5 fruit fly cellular contexts compared by ENCODE assay signal in genomic region chr3R:20546662-20547620, dm6.
A peak's percentile ranks its signal among the peaks of the same experiment; 100 is the strongest.
TF ChIP-seq lines count a peak whose summit lies in the region.

No protein-coding gene starts in this region.

- no peak for TF ChIP-seq CTCF in whole organism, embryonic (GFP tag; optimal IDR thresholded peaks at IDR 0.05; lab: Kevin White, UChicago)

TF ChIP-seq in whole organism, adult, 20 proteins besides CTCF, POLR2A, EP300 and RAD21:
- TF ChIP-seq Clk (GFP tag; optimal IDR thresholded peaks at IDR 0.05; lab: Kevin White, UChicago): no peak
- TF ChIP-seq CG12768 (GFP tag; optimal IDR thresholded peaks at IDR 0.05; lab: Kevin White, UChicago): peak; percentile 71
- peak; percentile 95 for TF ChIP-seq tj (GFP tag; optimal IDR thresholded peaks at IDR 0.05; lab: Kevin White, UChicago)
- TF ChIP-seq Mnt (GFP tag; optimal IDR thresholded peaks at IDR 0.05; lab: Kevin White, UChicago): peak; percentile 55
- peak; percentile 91 for TF ChIP-seq cic (GFP tag; optimal IDR thresholded peaks at IDR 0.05; lab: Kevin White, UChicago)
- peak; percentile 18 for TF ChIP-seq CG7101 (tag; optimal IDR thresholded peaks at IDR 0.05; lab: Kevin White, UChicago)
- TF ChIP-seq toe (GFP tag; optimal IDR thresholded peaks at IDR 0.05; lab: Kevin White, UChicago): peak; percentile 6
- TF ChIP-seq Hr96 (GFP tag; optimal IDR thresholded peaks at IDR 0.05; lab: Kevin White, UChicago): no peak
- TF ChIP-seq CG7045 (GFP tag; optimal IDR thresholded peaks at IDR 0.05; lab: Kevin White, UChicago): no peak
- TF ChIP-seq CG14711 (tag; optimal IDR thresholded peaks at IDR 0.05; lab: Kevin White, UChicago): peak; percentile 36
- peak; percentile 9 for TF ChIP-seq CG33017 (tag; optimal IDR thresholded peaks at IDR 0.05; lab: Kevin White, UChicago)
- TF ChIP-seq ovo (GFP tag; optimal IDR thresholded peaks at IDR 0.05; lab: Kevin White, UChicago): peak; percentile 47
- no peak for TF ChIP-seq Crg-1 (GFP tag; optimal IDR thresholded peaks at IDR 0.05; lab: Kevin White, UChicago)
- TF ChIP-seq kay (GFP tag; lab: Kevin White, UChicago; ENCODE audit: borderline replicate concordance): no peak
- peak; percentile 11 for TF ChIP-seq CG11617 (GFP tag; optimal IDR thresholded peaks at IDR 0.05; lab: Kevin White, UChicago)
- no peak for TF ChIP-seq pad (GFP tag; optimal IDR thresholded peaks at IDR 0.05; lab: Kevin White, UChicago)

TF ChIP-seq in whole organism, embryonic, 481 proteins besides CTCF, POLR2A, EP300 and RAD21 (continues in another document):
- TF ChIP-seq CG4328 (GFP tag; optimal IDR thresholded peaks at IDR 0.05; lab: Kevin White, UChicago): no peak
- peak; percentile 11 for TF ChIP-seq CG18599 (GFP tag; optimal IDR thresholded peaks at IDR 0.05; lab: Kevin White, UChicago)
- TF ChIP-seq CG4424 (GFP tag; optimal IDR thresholded peaks at IDR 0.05; lab: Kevin White, UChicago): no peak
- no peak for TF ChIP-seq tap (tag; optimal IDR thresholded peaks at IDR 0.05; lab: Kevin White, UChicago)
- no peak for TF ChIP-seq CG43689 (GFP tag; IDR thresholded peaks at IDR 0.05; lab: Robert Waterston, UW)
- peak; percentile 11 for TF ChIP-seq sug (tag; optimal IDR thresholded peaks at IDR 0.05; lab: Kevin White, UChicago)
- no peak for TF ChIP-seq HmgZ (tag; optimal IDR thresholded peaks at IDR 0.05; lab: Kevin White, UChicago)
- no peak for TF ChIP-seq Optix (GFP tag; IDR thresholded peaks at IDR 0.05; lab: Robert Waterston, UW)
- TF ChIP-seq insv (GFP tag; optimal IDR thresholded peaks at IDR 0.05; lab: Kevin White, UChicago): no peak
- TF ChIP-seq aop (GFP tag; IDR thresholded peaks at IDR 0.05; lab: Robert Waterston, UW): no peak
- TF ChIP-seq run (tag; optimal IDR thresholded peaks at IDR 0.05; lab: Kevin White, UChicago): no peak
- peak; percentile 44 for TF ChIP-seq sens (GFP tag; lab: Kevin White, UChicago)
- TF ChIP-seq CG6689 (GFP tag; IDR thresholded peaks at IDR 0.05; lab: Robert Waterston, UW): no peak
- no peak for TF ChIP-seq vvl (GFP tag; IDR thresholded peaks at IDR 0.05; lab: Robert Waterston, UW)
- TF ChIP-seq cwo (GFP tag; optimal IDR thresholded peaks at IDR 0.05; lab: Kevin White, UChicago): no peak
- peak; percentile 26; the same call in 1 of the 2 replicates for TF ChIP-seq CG31441 (GFP tag; IDR thresholded peaks at IDR 0.05; lab: Robert Waterston, UW)
- TF ChIP-seq CG8944 (GFP tag; optimal IDR thresholded peaks at IDR 0.05; lab: Kevin White, UChicago): no peak
- 0 out of 2 replicates have a peak, but pooled peaks have one; percentile 7 for TF ChIP-seq sob (GFP tag; IDR thresholded peaks at IDR 0.05; lab: Robert Waterston, UW)
- no peak for TF ChIP-seq vfl (GFP tag; optimal IDR thresholded peaks at IDR 0.05; lab: Kevin White, UChicago)
- TF ChIP-seq CG11456 (GFP tag; IDR thresholded peaks at IDR 0.05; lab: Robert Waterston, UW): no peak

TF ChIP-seq in whole organism, prepupa, 60 proteins besides CTCF, POLR2A, EP300 and RAD21 (continues in another document):
- TF ChIP-seq fd59A (GFP tag; optimal IDR thresholded peaks at IDR 0.05; lab: Kevin White, UChicago) (no peak), CG8319 (GFP tag; optimal IDR thresholded peaks at IDR 0.05; lab: Kevin White, UChicago) (no peak), pdm3 (GFP tag; optimal IDR thresholded peaks at IDR 0.05; lab: Kevin White, UChicago) (no peak), vri (GFP tag; optimal IDR thresholded peaks at IDR 0.05; lab: Kevin White, UChicago) (peak; percentile 59), net (GFP tag; optimal IDR thresholded peaks at IDR 0.05; lab: Kevin White, UChicago) (no peak), CG7368 (GFP tag; optimal IDR thresholded peaks at IDR 0.05; lab: Kevin White, UChicago) (no peak), Sox15 (GFP tag; optimal IDR thresholded peaks at IDR 0.05; lab: Kevin White, UChicago) (no peak), lz (GFP tag; optimal IDR thresholded peaks at IDR 0.05; lab: Kevin White, UChicago) (no peak), acj6 (GFP tag; optimal IDR thresholded peaks at IDR 0.05; lab: Kevin White, UChicago) (no peak), OdsH (GFP tag; optimal IDR thresholded peaks at IDR 0.05; lab: Kevin White, UChicago) (peak; percentile 49), Smox (GFP tag; optimal IDR thresholded peaks at IDR 0.05; lab: Kevin White, UChicago) (no peak), CG6276 (GFP tag; optimal IDR thresholded peaks at IDR 0.05; lab: Kevin White, UChicago) (no peak), cyc (GFP tag; optimal IDR thresholded peaks at IDR 0.05; lab: Kevin White, UChicago) (no peak), Eip93F (GFP tag; optimal IDR thresholded peaks at IDR 0.05; lab: Kevin White, UChicago) (no peak), CG6792 (GFP tag; optimal IDR thresholded peaks at IDR 0.05; lab: Kevin White, UChicago) (no peak), Eip75B (GFP tag; optimal IDR thresholded peaks at IDR 0.05; lab: Kevin White, UChicago) (no peak), Lpt (GFP tag; optimal IDR thresholded peaks at IDR 0.05; lab: Kevin White, UChicago) (no peak), CG3919 (GFP tag; optimal IDR thresholded peaks at IDR 0.05; lab: Kevin White, UChicago) (no peak), Hr39 (GFP tag; optimal IDR thresholded peaks at IDR 0.05; lab: Kevin White, UChicago) (peak; percentile 1), topi (GFP tag; optimal IDR thresholded peaks at IDR 0.05; lab: Kevin White, UChicago) (no peak), fkh (GFP tag; optimal IDR thresholded peaks at IDR 0.05; lab: Kevin White, UChicago) (peak; percentile 18)

TF ChIP-seq in whole organism, pupa, 21 proteins besides CTCF, POLR2A, EP300 and RAD21:
- TF ChIP-seq CG4496 (GFP tag; IDR thresholded peaks at IDR 0.05; lab: Robert Waterston, UW) (0 out of 3 replicates have a peak, but pooled peaks have one; percentile 6), CG14655 (GFP tag; optimal IDR thresholded peaks at IDR 0.05; lab: Kevin White, UChicago) (peak; percentile 18), fd96Ca (GFP tag; IDR thresholded peaks at IDR 0.05; lab: Robert Waterston, UW) (0 out of 3 replicates have a peak, but pooled peaks have one; percentile 20), CG15710 (tag; optimal IDR thresholded peaks at IDR 0.05; lab: Kevin White, UChicago) (no peak), Pif1A (GFP tag; optimal IDR thresholded peaks at IDR 0.05; lab: Kevin White, UChicago) (peak; percentile 17)

TF ChIP-seq in whole organism, wandering third instar larva, 38 proteins besides CTCF, POLR2A, EP300 and RAD21:
- TF ChIP-seq Rel (GFP tag; optimal IDR thresholded peaks at IDR 0.05; lab: Kevin White, UChicago): no peak
- TF ChIP-seq Rel (tag; optimal IDR thresholded peaks at IDR 0.05; lab: Kevin White, UChicago): peak; percentile 21
- TF ChIP-seq foxo (GFP tag; optimal IDR thresholded peaks at IDR 0.05; lab: Kevin White, UChicago): peak in 1 of 2 experiments; percentile 27
- peak; percentile 24 for TF ChIP-seq h (GFP tag; optimal IDR thresholded peaks at IDR 0.05; lab: Kevin White, UChicago)
- TF ChIP-seq Hr78 (GFP tag; optimal IDR thresholded peaks at IDR 0.05; lab: Kevin White, UChicago): no peak
